Worm (Caenorhabditis elegans): ENCODE results near the gene F52D2.6.

F52D2.6 gene

ce11 chrX:1998825-1999224 lies 23.0 kb downstream of the F52D2.6 start:
- TF ChIP-seq M03D4.4 (tag; optimal IDR thresholded peaks at IDR 0.05) (peak; percentile 22), unc-62 (GFP tag; optimal IDR thresholded peaks at IDR 0.05) (no peak), unc-120 (tag; optimal IDR thresholded peaks at IDR 0.05; ENCODE audit: poor library complexity, severe bottlenecking) (peak; percentile 17)

ce11 chrX:2000517-2000916 lies 24.7 kb downstream of the F52D2.6 start:
- TF ChIP-seq nhr-237 (tag; optimal IDR thresholded peaks at IDR 0.05) (no peak), zip-8 (tag; optimal IDR thresholded peaks at IDR 0.05) (no peak), flh-1 (GFP tag; optimal IDR thresholded peaks at IDR 0.05) (no peak), blmp-1 (tag; optimal IDR thresholded peaks at IDR 0.05) (no peak), nhr-28 (tag; optimal IDR thresholded peaks at IDR 0.05) (no peak), sem-2 (GFP tag; optimal IDR thresholded peaks at IDR 0.05) (no peak), nhr-2 (tag; optimal IDR thresholded peaks at IDR 0.05) (no peak), lin-32 (GFP tag; optimal IDR thresholded peaks at IDR 0.05) (no peak), unc-120 (tag; optimal IDR thresholded peaks at IDR 0.05; ENCODE audit: poor library complexity, severe bottlenecking) (no peak), sptf-1 (tag; optimal IDR thresholded peaks at IDR 0.05) (no peak), ceh-83 (GFP tag; optimal IDR thresholded peaks at IDR 0.05) (no peak), elt-3 (tag; optimal IDR thresholded peaks at IDR 0.05) (no peak), cnd-1 (tag; optimal IDR thresholded peaks at IDR 0.05) (no peak), ham-2 (GFP tag; optimal IDR thresholded peaks at IDR 0.05) (no peak), lin-13 (tag; optimal IDR thresholded peaks at IDR 0.05) (no peak), ceh-39 (tag; optimal IDR thresholded peaks at IDR 0.05) (no peak), nhr-76 (tag; optimal IDR thresholded peaks at IDR 0.05) (no peak)

- TF ChIP-seq elt-1 (tag; optimal IDR thresholded peaks at IDR 0.05; ENCODE audit: borderline replicate concordance, insufficient read depth) (no peak), nhr-76 (tag; optimal IDR thresholded peaks at IDR 0.05) (no peak), cnd-1 (tag; optimal IDR thresholded peaks at IDR 0.05) (no peak), drap-1 (GFP tag; optimal IDR thresholded peaks at IDR 0.05) (no peak), lin-13 (tag; optimal IDR thresholded peaks at IDR 0.05) (no peak), hlh-1 (tag; optimal IDR thresholded peaks at IDR 0.05) (no peak), nhr-237 (tag; optimal IDR thresholded peaks at IDR 0.05) (no peak), nhr-28 (tag; optimal IDR thresholded peaks at IDR 0.05) (no peak), elt-3 (tag; optimal IDR thresholded peaks at IDR 0.05) (no peak), mls-2 (tag; optimal IDR thresholded peaks at IDR 0.05) (no peak)
Measured at ce11 chrX:2012491-2013201, 36.9 kb downstream of the F52D2.6 start, which contains the start of gene Y102A11A.9. TSS of gene Y102A11A.9 (plus strand) at chrX:2013151.

ce11 chrX:2013912-2014311 lies 38.1 kb downstream of the F52D2.6 start:
- TF ChIP-seq lin-13 (tag; optimal IDR thresholded peaks at IDR 0.05) (no peak), flh-1 (GFP tag; optimal IDR thresholded peaks at IDR 0.05) (no peak), elt-1 (tag; optimal IDR thresholded peaks at IDR 0.05; ENCODE audit: borderline replicate concordance, insufficient read depth) (no peak), snpc-4 (tag; optimal IDR thresholded peaks at IDR 0.05) (no peak), M03D4.4 (tag; optimal IDR thresholded peaks at IDR 0.05) (no peak), ztf-11 (tag; optimal IDR thresholded peaks at IDR 0.05) (no peak), mab-5 (tag; optimal IDR thresholded peaks at IDR 0.05) (no peak), mep-1 (tag; optimal IDR thresholded peaks at IDR 0.05) (no peak), nhr-2 (tag; optimal IDR thresholded peaks at IDR 0.05) (no peak), pha-4 (tag; optimal IDR thresholded peaks at IDR 0.05) (no peak), drap-1 (GFP tag; optimal IDR thresholded peaks at IDR 0.05) (no peak), ham-2 (GFP tag; optimal IDR thresholded peaks at IDR 0.05) (no peak), ces-1 (GFP tag; optimal IDR thresholded peaks at IDR 0.05) (no peak), nhr-76 (tag; optimal IDR thresholded peaks at IDR 0.05) (no peak), cnd-1 (tag; optimal IDR thresholded peaks at IDR 0.05) (no peak), elt-3 (tag; optimal IDR thresholded peaks at IDR 0.05) (no peak)

- no peak for TF ChIP-seq pha-4 (tag; optimal IDR thresholded peaks at IDR 0.05)
- no peak for TF ChIP-seq zip-8 (tag; optimal IDR thresholded peaks at IDR 0.05)
- TF ChIP-seq ces-1 (GFP tag; optimal IDR thresholded peaks at IDR 0.05) = no peak
- TF ChIP-seq mab-5 (tag; optimal IDR thresholded peaks at IDR 0.05) = no peak
- no peak for TF ChIP-seq ham-2 (GFP tag; optimal IDR thresholded peaks at IDR 0.05)
- TF ChIP-seq nhr-237 (tag; optimal IDR thresholded peaks at IDR 0.05) = no peak
- no peak for TF ChIP-seq drap-1 (GFP tag; optimal IDR thresholded peaks at IDR 0.05)
- no peak for TF ChIP-seq blmp-1 (tag; optimal IDR thresholded peaks at IDR 0.05)
- no peak for TF ChIP-seq unc-62 (GFP tag; optimal IDR thresholded peaks at IDR 0.05)
- no peak for TF ChIP-seq nhr-76 (tag; optimal IDR thresholded peaks at IDR 0.05)
- TF ChIP-seq unc-39 (tag; optimal IDR thresholded peaks at IDR 0.05) = no peak
- TF ChIP-seq nhr-12 (tag; optimal IDR thresholded peaks at IDR 0.05) = no peak
- no peak for TF ChIP-seq snpc-4 (tag; optimal IDR thresholded peaks at IDR 0.05)
- TF ChIP-seq lsy-2 (tag; optimal IDR thresholded peaks at IDR 0.05) = no peak
- TF ChIP-seq elt-1 (tag; optimal IDR thresholded peaks at IDR 0.05; ENCODE audit: borderline replicate concordance, insufficient read depth) = no peak
Measured at ce11 chrX:2014521-2014920, 38.7 kb downstream of the F52D2.6 start.

Data from whole organism, mixed stage, embryonic.